Worm (Caenorhabditis elegans): ENCODE data around the gene ufd-3.

ce11 chrII:9967999-9968706 lies 27.6 kb downstream of the ufd-3 start, which contains the start of the genes R53.4 and psf-1:
- TF ChIP-seq ama-1 (optimal IDR thresholded peaks at IDR 0.05) (no peak), ceh-36 (tag; optimal IDR thresholded peaks at IDR 0.05) (no peak), flt-1 (GFP tag; IDR thresholded peaks at IDR 0.05) (no peak), tbx-11 (GFP tag; IDR thresholded peaks at IDR 0.05) (no peak), F13C5.2 (tag; optimal IDR thresholded peaks at IDR 0.05) (no peak), scrt-1 (GFP tag; IDR thresholded peaks at IDR 0.05) (no peak)

Measured in whole organism, early embryonic.